Worm (Caenorhabditis elegans) whole organism, L1 larva: ENCODE results near the gene rmh-2.

Experiments used
- blmp-1 ChIP-seq: fragments of 150-350 bp; optimal IDR thresholded peaks from 2 replicates; lab custom pipeline; 2014; ENCODE audit warnings: missing biosample characterization, missing genetic modification characterization
- fos-1 ChIP-seq: fragments of 150-350 bp; optimal IDR thresholded peaks from 2 replicates; lab custom pipeline; 2014; ENCODE audit warnings: missing biosample characterization, missing genetic modification characterization
- hpl-2 ChIP-seq: fragments of 150-350 bp; optimal IDR thresholded peaks from 2 replicates; lab custom pipeline; 2014; ENCODE audit warnings: missing biosample characterization, missing genetic modification reagents, missing genetic modification characterization
- lin-39 ChIP-seq: fragments of 150-350 bp; optimal IDR thresholded peaks from 2 replicates; lab custom pipeline; 2014; ENCODE audit warnings: missing biosample characterization, missing genetic modification reagents, missing genetic modification characterization
- snpc-4 ChIP-seq: fragments of 150-350 bp; optimal IDR thresholded peaks from 2 replicates; lab custom pipeline; 2014; ENCODE audit warnings: missing biosample characterization, missing genetic modification characterization
- unc-62 ChIP-seq: fragments of 150-350 bp; optimal IDR thresholded peaks from 2 replicates; lab custom pipeline; 2014; ENCODE audit warnings: missing biosample characterization, missing genetic modification reagents, missing genetic modification characterization

ce11 chrV:9937435-9937834 is 6.9 kb upstream of the rmh-2 start, which contains the start of gene srj-33:
- TF ChIP-seq unc-62 (GFP tag; lab: Kevin White, UChicago) (no peak), lin-39 (no peak), hpl-2 (GFP tag; lab: Kevin White, UChicago) (no peak), snpc-4 (tag; lab: Kevin White, UChicago) (no peak), blmp-1 (no peak), fos-1 (tag; lab: Kevin White, UChicago) (no peak)
